Worm (Caenorhabditis elegans) whole organism, L3 larva: ENCODE results near the gene atf-2.

Experiments
- daf-12 ChIP-seq: fragments of 150-350 bp; optimal IDR thresholded peaks from 2 replicates; lab custom pipeline; 2014; ENCODE audit warnings: missing biosample characterization, missing genetic modification reagents, missing genetic modification characterization
- eor-1 ChIP-seq, 2 experiments: fragments of 150-350 bp; optimal IDR thresholded peaks; 2 replicates each; lab custom pipeline; 2014 to 2018; ENCODE audit warnings: missing biosample characterization in 2 of 2, missing genetic modification characterization in 2 of 2
- fkh-10 ChIP-seq: sonication (generic microtip); optimal IDR thresholded peaks from 2 replicates; lab custom pipeline; 2017; ENCODE audit warnings: missing biosample characterization, missing genetic modification reagents, missing genetic modification characterization
- lin-15B ChIP-seq: fragments of 150-350 bp; optimal IDR thresholded peaks from 2 replicates; lab custom pipeline; 2014; ENCODE audit warnings: missing biosample characterization, missing genetic modification characterization
- lin-39 ChIP-seq: fragments of 150-350 bp; optimal IDR thresholded peaks from 2 replicates; lab custom pipeline; 2018; ENCODE audit warnings: missing biosample characterization, missing genetic modification reagents, missing genetic modification characterization
- zag-1 ChIP-seq: fragments of 150-350 bp; optimal IDR thresholded peaks from 2 replicates; lab custom pipeline; 2014; ENCODE audit warnings: missing biosample characterization, missing genetic modification characterization

ce11 chrII:8794072-8794471 is 42.3 kb downstream of the atf-2 start, which contains the start of gene F07H5.7:
- TF ChIP-seq daf-12 (tag; lab: Kevin White, UChicago) (no peak), fkh-10 (GFP tag; lab: Kevin White, UChicago) (no peak), eor-1 (tag; optimal IDR thresholded peaks at IDR 0.05; lab: Kevin White, UChicago) (no peak), lin-15B (tag; lab: Kevin White, UChicago) (no peak), zag-1 (no peak), lin-39 (tag; lab: Kevin White, UChicago) (no peak)
